Worm (Caenorhabditis elegans) whole organism, L3 larva: ENCODE data around the gene F26D11.13.
A peak's percentile ranks its signal among the peaks of the same experiment; 100 is the strongest.

ENCODE experiments used
- R02D3.7 ChIP-seq: fragments of 150-350 bp; optimal IDR thresholded peaks from 2 replicates; lab custom pipeline; 2014; ENCODE audit warnings: missing biosample characterization, missing genetic modification characterization
- ZK546.5 ChIP-seq: sonication (generic microtip); optimal IDR thresholded peaks from 2 replicates; lab custom pipeline; 2017; ENCODE audit warnings: missing biosample characterization, missing genetic modification characterization
- aly-2 ChIP-seq: fragments of 150-350 bp; optimal IDR thresholded peaks from 2 replicates; lab custom pipeline; 2014; ENCODE audit warnings: missing biosample characterization, missing genetic modification characterization
- ama-1 ChIP-seq: fragments of 150-350 bp; optimal IDR thresholded peaks from 2 replicates; lab custom pipeline; 2018
- ceh-16 ChIP-seq: sonication (generic microtip); optimal IDR thresholded peaks from 2 replicates; lab custom pipeline; 2017; ENCODE audit warnings: missing biosample characterization, missing genetic modification characterization
- ceh-28 ChIP-seq: fragments of 150-350 bp; optimal IDR thresholded peaks from 2 replicates; lab custom pipeline; 2014; ENCODE audit warnings: missing biosample characterization, missing genetic modification reagents, missing genetic modification characterization
- ceh-82 ChIP-seq: fragments of 150-350 bp; optimal IDR thresholded peaks from 2 replicates; lab custom pipeline; 2014; ENCODE audit warnings: missing biosample characterization, missing genetic modification characterization
- ceh-9 ChIP-seq: sonication (generic microtip); optimal IDR thresholded peaks from 2 replicates; lab custom pipeline; 2018; ENCODE audit warnings: missing biosample characterization, missing genetic modification characterization
- daf-12 ChIP-seq: fragments of 150-350 bp; optimal IDR thresholded peaks from 2 replicates; lab custom pipeline; 2014; ENCODE audit warnings: missing biosample characterization, missing genetic modification reagents, missing genetic modification characterization
- egl-27 ChIP-seq: sonication (generic microtip); optimal IDR thresholded peaks from 4 replicates; lab custom pipeline; 2017; ENCODE audit warnings: missing biosample characterization, missing genetic modification reagents, missing genetic modification characterization
- egl-5 ChIP-seq: fragments of 150-350 bp; optimal IDR thresholded peaks from 2 replicates; lab custom pipeline; 2017; ENCODE audit warnings: missing biosample characterization, missing genetic modification reagents, missing genetic modification characterization, inconsistent platforms
- elt-1 ChIP-seq: fragments of 150-350 bp; optimal IDR thresholded peaks from 2 replicates; lab custom pipeline; 2014; ENCODE audit warnings: missing biosample characterization, missing genetic modification characterization
- elt-2 ChIP-seq: sonication (generic microtip); optimal IDR thresholded peaks from 2 replicates; lab custom pipeline; 2016; ENCODE audit warnings: missing genetic modification reagents, mild to moderate bottlenecking, missing genetic modification characterization, missing compliant biosample characterization
- elt-3 ChIP-seq, 3 experiments: fragments of 150-350 bp in 1 of 3; sonication (generic microtip) in 2 of 3; optimal IDR thresholded peaks; 2 replicates in 2 of 3; 4 replicates in 1 of 3; lab custom pipeline; 2014 to 2017; ENCODE audit warnings: missing biosample characterization in 3 of 3, missing genetic modification characterization in 3 of 3
- eor-1 ChIP-seq, 2 experiments: fragments of 150-350 bp; optimal IDR thresholded peaks; 2 replicates each; lab custom pipeline; 2014 to 2018; ENCODE audit warnings: missing biosample characterization in 2 of 2, missing genetic modification characterization in 2 of 2
- fkh-10 ChIP-seq: sonication (generic microtip); optimal IDR thresholded peaks from 2 replicates; lab custom pipeline; 2017; ENCODE audit warnings: missing biosample characterization, missing genetic modification reagents, missing genetic modification characterization
- fkh-2 ChIP-seq: fragments of 150-350 bp; optimal IDR thresholded peaks from 2 replicates; lab custom pipeline; 2014; ENCODE audit warnings: missing biosample characterization, missing genetic modification reagents, missing genetic modification characterization
- fos-1 ChIP-seq: fragments of 150-350 bp; optimal IDR thresholded peaks from 2 replicates; lab custom pipeline; 2014; ENCODE audit warnings: missing biosample characterization, missing genetic modification characterization
- hmg-11 ChIP-seq: sonication (generic microtip); optimal IDR thresholded peaks from 2 replicates; lab custom pipeline; 2016; ENCODE audit warnings: missing genetic modification characterization, missing compliant biosample characterization
- jun-1 ChIP-seq: fragments of 150-350 bp; optimal IDR thresholded peaks from 2 replicates; lab custom pipeline; 2014; ENCODE audit warnings: missing biosample characterization, missing genetic modification reagents, missing genetic modification characterization
- lin-15B ChIP-seq: fragments of 150-350 bp; optimal IDR thresholded peaks from 2 replicates; lab custom pipeline; 2014; ENCODE audit warnings: missing biosample characterization, missing genetic modification characterization
- lin-39 ChIP-seq: fragments of 150-350 bp; optimal IDR thresholded peaks from 2 replicates; lab custom pipeline; 2018; ENCODE audit warnings: missing biosample characterization, missing genetic modification reagents, missing genetic modification characterization
- lsy-12 ChIP-seq: sonication (generic microtip); optimal IDR thresholded peaks from 2 replicates; lab custom pipeline; 2016; ENCODE audit warnings: mild to moderate bottlenecking, missing genetic modification characterization, missing compliant biosample characterization
- mdl-1 ChIP-seq: fragments of 150-350 bp; optimal IDR thresholded peaks from 2 replicates; lab custom pipeline; 2014; ENCODE audit warnings: missing biosample characterization, missing genetic modification characterization
- mml-1 ChIP-seq: fragments of 150-350 bp; sonication (generic microtip); optimal IDR thresholded peaks from 3 replicates; lab custom pipeline; 2014; ENCODE audit warnings: missing biosample characterization, missing genetic modification characterization
- nfya-1 ChIP-seq: sonication (generic microtip); optimal IDR thresholded peaks from 2 replicates; lab custom pipeline; 2017; ENCODE audit warnings: missing genetic modification characterization, mild to moderate bottlenecking, missing compliant biosample characterization, antibody characterized with exemption, moderate library complexity; ENCODE audit not compliant: insufficient read depth
- nhr-11 ChIP-seq: fragments of 150-350 bp; optimal IDR thresholded peaks from 2 replicates; lab custom pipeline; 2014; ENCODE audit warnings: missing biosample characterization, missing genetic modification characterization
- nhr-12 ChIP-seq: fragments of 150-350 bp; optimal IDR thresholded peaks from 2 replicates; lab custom pipeline; 2014; ENCODE audit warnings: missing biosample characterization, missing genetic modification characterization
- nhr-23 ChIP-seq: fragments of 150-350 bp; optimal IDR thresholded peaks from 2 replicates; lab custom pipeline; 2014; ENCODE audit warnings: missing biosample characterization, missing genetic modification reagents, missing genetic modification characterization
- nhr-237 ChIP-seq: fragments of 150-350 bp; optimal IDR thresholded peaks from 2 replicates; lab custom pipeline; 2014; ENCODE audit warnings: missing biosample characterization, missing genetic modification characterization
- nhr-25 ChIP-seq: sonication (generic microtip); optimal IDR thresholded peaks from 2 replicates; lab custom pipeline; 2017; ENCODE audit warnings: missing biosample characterization, missing genetic modification characterization
- nhr-28 ChIP-seq: fragments of 150-350 bp; optimal IDR thresholded peaks from 2 replicates; lab custom pipeline; 2014; ENCODE audit warnings: missing biosample characterization, missing genetic modification characterization
- nhr-43 ChIP-seq: sonication (generic microtip); optimal IDR thresholded peaks from 2 replicates; lab custom pipeline; 2016; ENCODE audit warnings: mild to moderate bottlenecking, missing genetic modification characterization, missing compliant biosample characterization; ENCODE audit not compliant: poor library complexity, severe bottlenecking
- nhr-67 ChIP-seq: fragments of 150-350 bp; optimal IDR thresholded peaks from 2 replicates; lab custom pipeline; 2014; ENCODE audit warnings: missing biosample characterization, missing genetic modification characterization
- nhr-76 ChIP-seq: fragments of 150-350 bp; sonication (generic microtip); optimal IDR thresholded peaks from 5 replicates; lab custom pipeline; 2014; ENCODE audit warnings: missing biosample characterization, missing genetic modification characterization
- nhr-77 ChIP-seq: fragments of 150-350 bp; optimal IDR thresholded peaks from 2 replicates; lab custom pipeline; 2014; ENCODE audit warnings: missing biosample characterization, missing genetic modification characterization
- pha-4 ChIP-seq: fragments of 150-350 bp; optimal IDR thresholded peaks from 2 replicates; lab custom pipeline; 2014; ENCODE audit warnings: missing biosample characterization, missing genetic modification reagents, missing genetic modification characterization
- pqm-1 ChIP-seq: fragments of 150-350 bp; optimal IDR thresholded peaks from 2 replicates; lab custom pipeline; 2017; ENCODE audit warnings: missing biosample characterization, missing genetic modification characterization, inconsistent platforms
- sea-2 ChIP-seq: fragments of 150-350 bp; sonication (generic microtip); optimal IDR thresholded peaks from 4 replicates; lab custom pipeline; 2014; ENCODE audit warnings: missing biosample characterization, missing genetic modification reagents, missing genetic modification characterization
- skn-1 ChIP-seq: fragments of 150-350 bp; optimal IDR thresholded peaks from 2 replicates; lab custom pipeline; 2014; ENCODE audit warnings: missing biosample characterization, missing genetic modification characterization
- snpc-4 ChIP-seq: fragments of 150-350 bp; optimal IDR thresholded peaks from 2 replicates; lab custom pipeline; 2014; ENCODE audit warnings: missing biosample characterization, missing genetic modification characterization
- tbx-2 ChIP-seq: sonication (generic microtip); optimal IDR thresholded peaks from 2 replicates; lab custom pipeline; 2016; ENCODE audit warnings: mild to moderate bottlenecking, missing genetic modification characterization, missing compliant biosample characterization
- unc-39 ChIP-seq: sonication (generic microtip); optimal IDR thresholded peaks from 4 replicates; lab custom pipeline; 2017; ENCODE audit warnings: missing biosample characterization, missing genetic modification characterization
- unc-62 ChIP-seq: fragments of 150-350 bp; sonication (generic microtip); optimal IDR thresholded peaks from 4 replicates; lab custom pipeline; 2014; ENCODE audit warnings: missing biosample characterization, missing genetic modification reagents, missing genetic modification characterization
- zag-1 ChIP-seq: fragments of 150-350 bp; optimal IDR thresholded peaks from 2 replicates; lab custom pipeline; 2014; ENCODE audit warnings: missing biosample characterization, missing genetic modification characterization
- ztf-11 ChIP-seq: fragments of 150-350 bp; optimal IDR thresholded peaks from 2 replicates; lab custom pipeline; 2014; ENCODE audit warnings: missing biosample characterization, missing genetic modification characterization
- ztf-4 ChIP-seq: fragments of 150-350 bp; optimal IDR thresholded peaks from 2 replicates; lab custom pipeline; 2014; ENCODE audit warnings: missing biosample characterization, missing genetic modification characterization

Gene F26D11.13

DNA sequence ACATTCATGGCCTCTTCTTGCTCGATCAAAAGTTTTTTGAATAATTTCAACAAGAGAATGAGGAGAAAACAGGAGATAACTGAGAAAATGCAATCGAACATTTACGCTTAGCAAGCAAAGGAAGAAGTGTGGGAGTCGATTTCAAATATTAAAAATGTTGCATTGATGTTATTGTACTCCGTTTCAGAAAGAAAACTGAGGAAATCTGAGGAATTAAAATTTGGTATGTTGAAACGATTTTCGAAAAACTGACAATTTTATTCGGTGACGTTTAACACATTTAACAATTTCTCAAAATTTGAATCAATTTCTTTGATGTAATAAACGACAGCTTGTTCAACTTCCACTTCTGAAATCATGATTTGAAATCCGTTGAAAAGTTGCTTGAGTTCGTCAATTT is at the start of gene F26D11.13:
F26D11.13 (minus strand) TSS at position 101 of the 400 bp plus-strand sequence.
- TF ChIP-seq pha-4 (tag; lab: Kevin White, UChicago) (no peak), nhr-67 (tag; lab: Kevin White, UChicago) (no peak), egl-27 (tag; lab: Kevin White, UChicago) (no peak), ztf-4 (tag; lab: Kevin White, UChicago) (no peak), ceh-9 (no peak), nhr-12 (tag; lab: Kevin White, UChicago) (no peak), daf-12 (no peak), nhr-28 (tag; lab: Kevin White, UChicago) (no peak), mdl-1 (no peak), ceh-28 (no peak), egl-5 (tag; lab: Kevin White, UChicago) (no peak), skn-1 (no peak), nhr-11 (tag; lab: Kevin White, UChicago) (no peak)

DNA sequence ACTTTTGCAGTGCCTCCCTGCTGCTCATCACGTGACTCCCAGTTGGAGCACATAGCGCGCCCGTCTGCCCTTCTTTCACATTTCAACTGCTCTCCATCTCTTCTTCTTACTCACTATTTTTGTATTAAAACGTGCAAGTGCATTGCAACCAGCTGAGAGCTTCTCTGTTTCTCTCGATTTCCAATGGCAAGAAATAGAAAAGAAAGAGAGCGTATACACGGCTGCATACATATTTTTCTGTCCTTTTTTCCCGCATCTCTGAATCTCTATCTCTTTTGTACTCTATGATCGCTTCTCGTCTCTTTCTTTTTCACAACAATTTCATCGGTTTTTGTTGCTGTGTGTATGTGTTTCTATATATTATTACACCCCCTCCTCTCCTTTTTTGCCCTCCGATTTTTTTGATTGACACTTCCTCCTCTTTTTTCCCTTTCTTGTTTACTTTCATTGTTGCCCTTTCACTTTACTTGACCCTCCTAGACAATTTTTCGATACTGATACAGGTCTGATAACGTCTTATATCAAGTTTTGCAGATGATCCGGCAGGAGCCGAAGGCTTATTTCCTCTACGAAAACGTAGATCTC is 46.6 kb upstream of the F26D11.13 start, which contains the start of gene Y97E10AR.1:
Y97E10AR.1 (plus strand) TSS at position 535 of the 585 bp plus-strand sequence.
- no peak for TF ChIP-seq aly-2 (tag; lab: Kevin White, UChicago)
- no peak for TF ChIP-seq elt-3 (tag; optimal IDR thresholded peaks at IDR 0.05; lab: Kevin White, UChicago)
- no peak for TF ChIP-seq egl-27 (tag; lab: Kevin White, UChicago)
- peak; percentile 73 for TF ChIP-seq mdl-1
- TF ChIP-seq nfya-1 (tag; lab: Kevin White, UChicago), result peak; percentile 82
- TF ChIP-seq unc-62 (GFP tag; lab: Kevin White, UChicago), result peak; percentile 50
- peak; percentile 49 for TF ChIP-seq fkh-10
- TF ChIP-seq nhr-67 (tag; lab: Kevin White, UChicago), result no peak
- TF ChIP-seq unc-39 (tag; lab: Kevin White, UChicago), result no peak
- TF ChIP-seq nhr-11 (tag; lab: Kevin White, UChicago), result peak; percentile 57
- TF ChIP-seq ceh-9, result no peak
- peak; percentile 78 for TF ChIP-seq pha-4 (tag; lab: Kevin White, UChicago)
- no peak for TF ChIP-seq nhr-28 (tag; lab: Kevin White, UChicago)
- TF ChIP-seq R02D3.7 (tag; lab: Kevin White, UChicago), result peak; percentile 15
- TF ChIP-seq nhr-76 (tag; lab: Kevin White, UChicago), result no peak
- TF ChIP-seq elt-2 (tag; lab: Kevin White, UChicago), result peak; percentile 92
- TF ChIP-seq ztf-11, result no peak
- TF ChIP-seq eor-1 (tag; optimal IDR thresholded peaks at IDR 0.05; lab: Kevin White, UChicago), result no peak
- no peak for TF ChIP-seq zag-1 (tag; lab: Kevin White, UChicago)
- no peak for TF ChIP-seq ceh-82 (tag; lab: Kevin White, UChicago)
- TF ChIP-seq sea-2 (GFP tag; lab: Kevin White, UChicago), result peak; percentile 58
- TF ChIP-seq nhr-25 (tag; lab: Kevin White, UChicago), result peak; percentile 53
- TF ChIP-seq jun-1 (tag; lab: Kevin White, UChicago), result peak; percentile 73
- no peak for TF ChIP-seq nhr-237 (tag; lab: Kevin White, UChicago)
- peak; percentile 86 for TF ChIP-seq fkh-2 (tag; lab: Kevin White, UChicago)
- no peak for TF ChIP-seq nhr-43 (tag; lab: Kevin White, UChicago)
- no peak for TF ChIP-seq tbx-2 (tag; lab: Kevin White, UChicago)
- no peak for TF ChIP-seq daf-12
- TF ChIP-seq ceh-16 (tag; lab: Kevin White, UChicago), result no peak
- TF ChIP-seq elt-1 (tag; lab: Kevin White, UChicago), result peak; percentile 46
- no peak for TF ChIP-seq ztf-4 (tag; lab: Kevin White, UChicago)
- TF ChIP-seq nhr-77 (tag; lab: Kevin White, UChicago), result no peak
- TF ChIP-seq nhr-23, result peak; percentile 48
- peak; percentile 76 for TF ChIP-seq snpc-4 (tag; lab: Kevin White, UChicago)
- peak; percentile 62 for TF ChIP-seq lin-15B
- no peak for TF ChIP-seq skn-1
- TF ChIP-seq ceh-28, result no peak
- TF ChIP-seq lin-39 (tag; lab: Kevin White, UChicago), result peak; percentile 14
- TF ChIP-seq nhr-12 (tag; lab: Kevin White, UChicago), result no peak
- no peak for TF ChIP-seq ama-1
- TF ChIP-seq mml-1 (tag; lab: Kevin White, UChicago), result no peak
- TF ChIP-seq fos-1, result no peak
- TF ChIP-seq pqm-1 (tag; lab: Kevin White, UChicago), result peak; percentile 88
- no peak for TF ChIP-seq egl-5 (tag; lab: Kevin White, UChicago)
- TF ChIP-seq hmg-11, result peak; percentile 73
- no peak for TF ChIP-seq lsy-12
- no peak for TF ChIP-seq ZK546.5 (tag; lab: Kevin White, UChicago)
- TF ChIP-seq, all 47 proteins: peak for 19
